Worm (Caenorhabditis elegans) whole organism, young adult: ENCODE results near the gene F46F5.14.
"Not testable (repeated sequence)": the region's sequence is repeated elsewhere in the genome, so short reads cannot be mapped to it uniquely, and the experiment has no call there.

Source experiments
- B0261.1 ChIP-seq: sonication (generic microtip); optimal IDR thresholded peaks from 2 replicates; lab custom pipeline; 2016; ENCODE audit warnings: mild to moderate bottlenecking, missing genetic modification characterization, moderate library complexity, missing compliant biosample characterization
- F10E7.11 ChIP-seq: sonication (generic microtip); optimal IDR thresholded peaks from 2 replicates; lab custom pipeline; 2017; ENCODE audit warnings: mild to moderate bottlenecking, missing genetic modification characterization, moderate library complexity, missing compliant biosample characterization
- F22D6.2 ChIP-seq: sonication (generic microtip); optimal IDR thresholded peaks from 2 replicates; lab custom pipeline; 2016; ENCODE audit warnings: mild to moderate bottlenecking, missing genetic modification characterization, missing compliant biosample characterization
- F55B11.4 ChIP-seq: sonication (generic microtip); optimal IDR thresholded peaks from 2 replicates; lab custom pipeline; 2016; ENCODE audit warnings: missing compliant biosample characterization, missing genetic modification characterization, borderline replicate concordance; ENCODE audit not compliant: insufficient read depth
- F57C9.4 ChIP-seq: sonication (generic microtip); optimal IDR thresholded peaks from 2 replicates; lab custom pipeline; 2017; ENCODE audit warnings: mild to moderate bottlenecking, missing genetic modification characterization, missing compliant biosample characterization
- T07F8.4 ChIP-seq: sonication (generic microtip); optimal IDR thresholded peaks from 2 replicates; lab custom pipeline; 2016; ENCODE audit warnings: mild to moderate bottlenecking, missing genetic modification characterization, moderate library complexity, missing compliant biosample characterization
- Y53G8AR.9 ChIP-seq: fragments of 200-800 bp; sonication (Bioruptor generic); conservative IDR thresholded peaks from 2 replicates; pipeline ENCODE4 v1.3.6; 2022; ENCODE audit warnings: missing genetic modification reagents, missing genetic modification characterization, missing compliant biosample characterization
- Y67H2A.10 ChIP-seq: fragments of 200-800 bp; sonication (Bioruptor generic); conservative IDR thresholded peaks from 2 replicates; pipeline ENCODE4 v1.3.6; 2022; ENCODE audit warnings: missing genetic modification reagents, missing genetic modification characterization, missing compliant biosample characterization
- Y95B8A.8 ChIP-seq: fragments of 200-800 bp; sonication (Bioruptor generic); IDR thresholded peaks from 2 replicates; pipeline ENCODE4 v1.3.6; 2022; ENCODE audit warnings: missing genetic modification reagents, missing genetic modification characterization, missing compliant biosample characterization
- attf-6 ChIP-seq: fragments of 200-800 bp; sonication (Bioruptor generic); IDR thresholded peaks from 2 replicates; pipeline ENCODE4 v1.3.6; 2022; ENCODE audit warnings: missing genetic modification reagents, missing genetic modification characterization, missing compliant biosample characterization
- bed-2 ChIP-seq: fragments of 200-800 bp; sonication (Bioruptor generic); IDR thresholded peaks from 2 replicates; pipeline ENCODE4 v1.3.6; 2022; ENCODE audit warnings: missing genetic modification reagents, missing genetic modification characterization, missing compliant biosample characterization
- cebp-1 ChIP-seq, 2 experiments: fragments of 200-800 bp in 1 of 2; sonication (Bioruptor generic) in 1 of 2; sonication (generic microtip) in 1 of 2; IDR thresholded peaks in 1 of 2; optimal IDR thresholded peaks in 1 of 2; 2 replicates each; pipeline versions ENCODE4 v1.3.6 to Lab custom; 2017 to 2022; ENCODE audit warnings: missing compliant biosample characterization in 2 of 2, missing genetic modification characterization in 2 of 2, mild to moderate bottlenecking in 1 of 2, missing genetic modification reagents in 1 of 2, moderate library complexity in 1 of 2
- cebp-2 ChIP-seq: fragments of 200-800 bp; sonication (Bioruptor generic); IDR thresholded peaks from 2 replicates; pipeline ENCODE4 v1.3.6; 2022; ENCODE audit warnings: missing genetic modification characterization, missing compliant biosample characterization
- ceh-27 ChIP-seq: fragments of 200-800 bp; sonication (Bioruptor generic); optimal IDR thresholded peaks from 2 replicates; lab custom pipeline; 2018; ENCODE audit warnings: mild to moderate bottlenecking, missing genetic modification characterization, moderate library complexity, missing compliant biosample characterization
- ceh-40 ChIP-seq: fragments of 200-800 bp; sonication (Bioruptor generic); IDR thresholded peaks from 2 replicates; pipeline ENCODE4 v1.3.6; 2022; ENCODE audit warnings: missing genetic modification characterization, missing compliant biosample characterization
- dpff-1 ChIP-seq: sonication (generic microtip); optimal IDR thresholded peaks from 2 replicates; lab custom pipeline; 2017; ENCODE audit warnings: mild to moderate bottlenecking, missing genetic modification characterization, missing compliant biosample characterization
- egrh-3 ChIP-seq: fragments of 200-800 bp; sonication (Bioruptor generic); IDR thresholded peaks from 2 replicates; pipeline ENCODE4 v1.3.6; 2022; ENCODE audit warnings: missing genetic modification reagents, missing genetic modification characterization, missing compliant biosample characterization
- ekl-4 ChIP-seq: fragments of 200-800 bp; sonication (Bioruptor generic); IDR thresholded peaks from 2 replicates; pipeline ENCODE4 v1.3.6; 2022; ENCODE audit warnings: missing genetic modification reagents, missing genetic modification characterization, missing compliant biosample characterization
- gei-17 ChIP-seq: fragments of 200-800 bp; sonication (Bioruptor generic); optimal IDR thresholded peaks from 2 replicates; lab custom pipeline; 2018; ENCODE audit warnings: mild to moderate bottlenecking, missing genetic modification characterization, missing compliant biosample characterization
- let-607 ChIP-seq, 2 experiments: fragments of 200-800 bp in 1 of 2; sonication (Bioruptor generic) in 1 of 2; sonication (generic microtip) in 1 of 2; optimal IDR thresholded peaks; 2 replicates each; lab custom pipeline; 2016 to 2018; ENCODE audit warnings: mild to moderate bottlenecking in 2 of 2, missing compliant biosample characterization in 2 of 2, missing genetic modification characterization in 2 of 2, moderate library complexity in 2 of 2, missing genotype in 1 of 2
- madf-10 ChIP-seq: sonication (generic microtip); optimal IDR thresholded peaks from 2 replicates; lab custom pipeline; 2016; ENCODE audit warnings: mild to moderate bottlenecking, missing genetic modification characterization, missing compliant biosample characterization
- nfya-1 ChIP-seq: sonication (generic microtip); optimal IDR thresholded peaks from 2 replicates; lab custom pipeline; 2017; ENCODE audit warnings: antibody characterized with exemption, missing compliant biosample characterization, missing genetic modification characterization, borderline replicate concordance; ENCODE audit not compliant: insufficient read depth
- nhr-80 ChIP-seq: sonication (generic microtip); optimal IDR thresholded peaks from 2 replicates; lab custom pipeline; 2016; ENCODE audit warnings: missing genetic modification characterization, missing compliant biosample characterization
- nhr-90 ChIP-seq: sonication (generic microtip); optimal IDR thresholded peaks from 2 replicates; lab custom pipeline; 2016; ENCODE audit warnings: missing genotype, mild to moderate bottlenecking, missing genetic modification characterization, missing compliant biosample characterization
- rec-8 ChIP-seq, 2 experiments: sonication (generic microtip); optimal IDR thresholded peaks; 2 replicates each; lab custom pipeline; 2016; ENCODE audit warnings: mild to moderate bottlenecking in 2 of 2, missing genetic modification characterization in 2 of 2, missing genetic modification reagents in 2 of 2, missing genotype in 2 of 2, missing biosample characterization in 1 of 2, missing compliant biosample characterization in 1 of 2, moderate library complexity in 1 of 2
- repo-1 ChIP-seq: sonication (generic microtip); optimal IDR thresholded peaks from 2 replicates; lab custom pipeline; 2017; ENCODE audit warnings: mild to moderate bottlenecking, missing genetic modification characterization, missing compliant biosample characterization
- rpc-1 ChIP-seq, 2 experiments: fragments of 150-350 bp in 1 of 2; sonication (generic microtip) in 1 of 2; optimal IDR thresholded peaks; 2 replicates each; lab custom pipeline; 2014 to 2018; ENCODE audit warnings: missing biosample characterization in 1 of 2, missing genetic modification characterization in 1 of 2, missing genetic modification reagents in 1 of 2, missing genotype in 1 of 2
- snpc-3.4 ChIP-seq: sonication (generic microtip); optimal IDR thresholded peaks from 2 replicates; lab custom pipeline; 2017; ENCODE audit warnings: missing genetic modification characterization, mild to moderate bottlenecking, missing compliant biosample characterization, antibody characterized with exemption, moderate library complexity, missing genotype, missing genetic modification reagents
- tlf-1 ChIP-seq: fragments of 200-800 bp; sonication (Bioruptor generic); optimal IDR thresholded peaks from 2 replicates; lab custom pipeline; 2018; ENCODE audit warnings: mild to moderate bottlenecking, missing genetic modification characterization, missing compliant biosample characterization
- xnd-1 ChIP-seq: sonication (generic microtip); optimal IDR thresholded peaks from 2 replicates; lab custom pipeline; 2016; ENCODE audit warnings: missing genotype, missing genetic modification reagents, missing genetic modification characterization, missing compliant biosample characterization
- zfh-2 ChIP-seq: fragments of 200-800 bp; sonication (Bioruptor generic); conservative IDR thresholded peaks from 2 replicates; pipeline ENCODE4 v1.3.6; 2022; ENCODE audit warnings: missing genetic modification reagents, missing genetic modification characterization, missing compliant biosample characterization
- zim-3 ChIP-seq: sonication (generic microtip); optimal IDR thresholded peaks from 2 replicates; lab custom pipeline; 2017; ENCODE audit warnings: mild to moderate bottlenecking, missing genetic modification characterization, moderate library complexity, missing compliant biosample characterization
- ztf-18 ChIP-seq: sonication (generic microtip); optimal IDR thresholded peaks from 2 replicates; lab custom pipeline; 2016; ENCODE audit warnings: missing genotype, mild to moderate bottlenecking, missing genetic modification characterization, missing compliant biosample characterization
- ztf-25 ChIP-seq: fragments of 200-800 bp; sonication (Bioruptor generic); IDR thresholded peaks from 2 replicates; pipeline ENCODE4 v1.3.6; 2022; ENCODE audit warnings: missing genetic modification reagents, missing genetic modification characterization, missing compliant biosample characterization
- ztf-28 ChIP-seq: fragments of 200-800 bp; sonication (Bioruptor generic); IDR thresholded peaks from 2 replicates; pipeline ENCODE4 v1.3.6; 2022; ENCODE audit warnings: missing genetic modification reagents, missing genetic modification characterization, missing compliant biosample characterization
- ztf-6 ChIP-seq: fragments of 200-800 bp; sonication (Bioruptor generic); IDR thresholded peaks from 2 replicates; pipeline ENCODE4 v1.3.6; 2022; ENCODE audit warnings: missing genetic modification reagents, missing genetic modification characterization, missing compliant biosample characterization

Gene F46F5.14

DNA sequence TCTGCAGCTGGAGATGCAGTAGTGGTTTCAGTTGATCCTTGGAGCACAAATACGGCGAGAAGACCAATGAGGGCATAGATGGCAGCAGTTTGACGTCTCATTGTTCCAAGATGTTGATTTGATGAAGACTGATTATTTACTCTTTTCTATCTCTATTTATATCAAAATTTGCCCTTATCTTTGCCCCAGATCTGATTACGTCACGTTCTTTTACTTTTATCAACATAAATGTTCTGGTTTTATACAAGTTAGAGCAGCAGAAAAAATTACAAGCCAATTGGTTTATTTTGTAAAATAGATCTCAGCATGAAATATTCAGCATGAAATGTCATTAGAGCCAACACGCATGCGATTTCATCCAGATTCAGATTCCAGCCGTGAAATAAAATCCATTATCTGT lies 22.9 kb downstream of the F46F5.14 start, which contains the start of gene msrp-4:
Gene msrp-4, minus strand, starts transcription at position 101 of the 400 bp plus-strand sequence.
- TF ChIP-seq F57C9.4 (tag; lab: Kevin White, UChicago); nfya-1; dpff-1 (tag; lab: Kevin White, UChicago): not testable (repeated sequence)

DNA sequence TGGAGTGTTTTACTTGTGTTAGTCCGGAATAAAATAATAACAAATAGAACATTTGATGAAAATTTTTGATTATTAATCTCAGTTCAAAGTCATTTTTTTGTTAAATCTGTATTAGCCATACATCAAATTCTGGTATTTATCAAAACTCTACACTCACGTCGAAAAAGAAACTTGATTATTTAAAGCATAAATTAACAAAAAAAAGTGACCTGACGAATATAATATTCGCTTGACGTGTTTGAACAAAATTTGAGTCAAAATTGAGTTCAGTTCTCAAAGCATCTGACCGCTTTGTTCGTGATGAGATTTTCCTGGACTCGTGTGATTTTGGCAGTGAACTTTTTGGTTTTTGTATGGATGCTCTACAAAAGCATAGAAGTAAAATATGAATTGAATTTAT lies 23.7 kb downstream of the F46F5.14 start, which contains the start of gene F46F5.10:
Gene F46F5.10, plus strand, starts transcription at position 301 of the 400 bp plus-strand sequence.
- no peak for TF ChIP-seq T07F8.4
- TF ChIP-seq ztf-28 (GFP tag; lab: Robert Waterston, UW), result no peak
- TF ChIP-seq ceh-27, result no peak
- no peak for TF ChIP-seq bed-2
- TF ChIP-seq F22D6.2 (tag; lab: Kevin White, UChicago), result no peak
- no peak for TF ChIP-seq zfh-2
- no peak for TF ChIP-seq Y53G8AR.9 (GFP tag; lab: Robert Waterston, UW)
- TF ChIP-seq Y67H2A.10, result no peak
- no peak for TF ChIP-seq ztf-18
- no peak for TF ChIP-seq let-607 (tag; optimal IDR thresholded peaks at IDR 0.05; lab: Kevin White, UChicago)
- TF ChIP-seq cebp-2, result no peak
- no peak for TF ChIP-seq tlf-1 (GFP tag; lab: Kevin White, UChicago)
- no peak for TF ChIP-seq gei-17
- no peak for TF ChIP-seq rec-8 (tag; optimal IDR thresholded peaks at IDR 0.05; lab: Kevin White, UChicago)

DNA sequence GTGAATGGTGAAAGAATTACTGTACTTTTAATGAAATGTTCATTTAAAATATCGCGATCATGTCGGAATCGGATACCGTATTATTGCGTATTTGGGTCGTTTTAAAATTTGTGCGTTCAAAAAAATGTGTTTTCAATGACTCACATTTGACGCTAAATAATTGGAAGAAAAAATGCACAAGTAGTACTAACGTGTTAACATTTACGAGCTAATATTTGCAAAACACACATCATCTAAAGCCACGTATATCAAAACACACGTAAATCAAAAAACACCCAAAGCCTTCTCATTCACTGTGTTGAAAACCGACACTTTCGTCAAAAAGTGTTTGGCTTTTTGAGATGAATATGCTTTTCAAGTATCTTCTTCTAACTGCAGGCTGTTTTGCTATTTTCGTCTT lies 25.7 kb downstream of the F46F5.14 start, which contains the start of gene F28A10.1:
Gene F28A10.1, plus strand, starts transcription at position 301 of the 400 bp plus-strand sequence.
- TF ChIP-seq snpc-3.4 (tag; lab: Kevin White, UChicago) (no peak), xnd-1 (tag; lab: Kevin White, UChicago) (no peak), egrh-3 (GFP tag; lab: Robert Waterston, UW) (no peak), B0261.1 (tag; lab: Kevin White, UChicago) (no peak), F55B11.4 (no peak), nhr-90 (no peak), ztf-6 (GFP tag; lab: Robert Waterston, UW) (no peak), cebp-1 (GFP tag; IDR thresholded peaks at IDR 0.05; lab: Robert Waterston, UW) (no peak), cebp-1 (tag; optimal IDR thresholded peaks at IDR 0.05; lab: Kevin White, UChicago) (no peak), rpc-1 (optimal IDR thresholded peaks at IDR 0.05; lab: Kevin White, UChicago) (no peak), rpc-1 (tag; optimal IDR thresholded peaks at IDR 0.05; lab: Kevin White, UChicago) (no peak), Y95B8A.8 (GFP tag; lab: Robert Waterston, UW) (no peak), F10E7.11 (tag; lab: Kevin White, UChicago) (no peak), madf-10 (tag; lab: Kevin White, UChicago) (no peak), ztf-25 (no peak), attf-6 (GFP tag; lab: Robert Waterston, UW) (no peak), ekl-4 (GFP tag; lab: Robert Waterston, UW) (no peak)
- TF ChIP-seq, all 124 proteins: peak for 0

ce11 chrII:838414-838813 lies 38.6 kb downstream of the F46F5.14 start, which contains the start of gene F28A10.8:
Gene F28A10.8, minus strand, starts transcription at chrII:838514.
- no peak for TF ChIP-seq zim-3 (tag; lab: Kevin White, UChicago)
- TF ChIP-seq attf-6 (GFP tag; lab: Robert Waterston, UW), result no peak
- TF ChIP-seq ceh-40, result no peak
- TF ChIP-seq nhr-80, result no peak
- no peak for TF ChIP-seq repo-1 (tag; lab: Kevin White, UChicago)
